Fruit fly (Drosophila melanogaster) whole organism, wandering third instar larva: ENCODE measurements around the gene Elo68beta.
A peak's percentile ranks its signal among the peaks of the same experiment; 100 is the strongest.

Experiments used
- Dfd ChIP-seq: fragments of >200 bp; optimal IDR thresholded peaks from 2 replicates; lab custom pipeline; 2017; ENCODE audit warnings: missing biosample characterization, missing genetic modification characterization
- Dif ChIP-seq: fragments of 200-275, 200-300 bp; sonication (Bioruptor generic); optimal IDR thresholded peaks from 2 replicates; lab custom pipeline; 2018; ENCODE audit warnings: missing biosample characterization, missing genetic modification characterization; ENCODE audit not compliant: partially characterized antibody
- GATAd ChIP-seq: sonication (Bioruptor generic); optimal IDR thresholded peaks from 2 replicates; lab custom pipeline; 2016; ENCODE audit warnings: missing biosample characterization, missing genetic modification characterization
- Hnf4 ChIP-seq: fragments of 200-800 bp; sonication (Bioruptor generic); optimal IDR thresholded peaks from 2 replicates; lab custom pipeline; 2016; ENCODE audit warnings: missing biosample characterization, mild to moderate bottlenecking, missing genetic modification characterization
- Hr78 ChIP-seq: fragments of >200 bp; optimal IDR thresholded peaks from 2 replicates; lab custom pipeline; 2017; ENCODE audit warnings: missing biosample characterization, missing genetic modification characterization
- Jra ChIP-seq: sonication (Bioruptor generic); optimal IDR thresholded peaks from 2 replicates; lab custom pipeline; 2016; ENCODE audit warnings: missing biosample characterization, missing genetic modification characterization
- Mio ChIP-seq: sonication (Bioruptor generic); optimal IDR thresholded peaks from 2 replicates; lab custom pipeline; 2016; ENCODE audit warnings: missing biosample characterization, missing genetic modification characterization
- Myc ChIP-seq: fragments of >200 bp; optimal IDR thresholded peaks from 2 replicates; lab custom pipeline; 2017
- br ChIP-seq: fragments of 200-800 bp; sonication (Bioruptor generic); optimal IDR thresholded peaks from 2 replicates; lab custom pipeline; 2016; ENCODE audit warnings: missing biosample characterization, missing genetic modification characterization
- dl ChIP-seq, 2 experiments: fragments of 175-275, 200-275 bp in 1 of 2; fragments of 200-275 bp in 1 of 2; sonication (Bioruptor generic); optimal IDR thresholded peaks; lab custom pipeline; 2018; ENCODE audit warnings: mild to moderate bottlenecking in 2 of 2, missing biosample characterization in 2 of 2, missing genetic modification characterization in 2 of 2, moderate library complexity in 2 of 2; ENCODE audit not compliant: partially characterized antibody in 2 of 2, insufficient read depth in 1 of 2
- dmrt93B ChIP-seq: fragments of 200-800 bp; sonication (Bioruptor generic); optimal IDR thresholded peaks from 2 replicates; lab custom pipeline; 2018; ENCODE audit warnings: missing biosample characterization, mild to moderate bottlenecking, missing genetic modification characterization
- fru ChIP-seq: fragments of 200-800 bp; sonication (Bioruptor generic); optimal IDR thresholded peaks from 3 replicates; lab custom pipeline; 2016; ENCODE audit warnings: missing biosample characterization, mild to moderate bottlenecking, missing genetic modification characterization
- h ChIP-seq: fragments of 200-800 bp; sonication (Bioruptor generic); optimal IDR thresholded peaks from 3 replicates; lab custom pipeline; 2016; ENCODE audit warnings: missing biosample characterization, mild to moderate bottlenecking, missing genetic modification characterization
- lola ChIP-seq: fragments of >200 bp; optimal IDR thresholded peaks from 2 replicates; lab custom pipeline; 2017; ENCODE audit warnings: missing biosample characterization, missing genetic modification characterization
- sage ChIP-seq: fragments of 200-800 bp; sonication (Bioruptor generic); optimal IDR thresholded peaks from 2 replicates; lab custom pipeline; 2016; ENCODE audit warnings: missing biosample characterization, mild to moderate bottlenecking, missing genetic modification characterization
- tai ChIP-seq: sonication (Bioruptor generic); optimal IDR thresholded peaks from 2 replicates; lab custom pipeline; 2016; ENCODE audit warnings: missing biosample characterization, missing genetic modification characterization
- usp ChIP-seq: fragments of >200 bp; optimal IDR thresholded peaks from 2 replicates; lab custom pipeline; 2017; ENCODE audit warnings: missing biosample characterization, missing genetic modification characterization

The Elo68beta gene

DNA sequence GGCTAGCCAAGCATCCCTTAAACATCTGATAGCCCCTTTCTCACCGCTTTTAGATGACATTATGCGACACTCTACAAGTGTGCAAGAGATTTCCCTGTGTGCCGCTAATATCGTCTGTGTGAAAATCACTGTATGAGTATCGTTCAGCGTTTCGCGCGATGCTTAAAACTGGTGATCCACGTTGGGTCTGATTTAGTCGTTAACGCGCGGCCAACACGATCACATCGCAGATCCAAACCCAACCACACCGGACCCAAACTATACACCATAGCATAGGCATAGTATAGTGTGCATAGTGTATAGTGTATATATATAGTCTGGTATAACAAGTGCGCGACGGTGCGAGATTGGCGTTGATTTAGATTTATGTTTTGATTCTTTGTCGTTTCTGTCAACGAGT lies 47.7 kb downstream of the Elo68beta start, which contains the start of gene CG7888:
TSS of gene CG7888 (plus strand) at position 193 of the 400 bp plus-strand sequence.
- no peak for TF ChIP-seq br (GFP tag; lab: Kevin White, UChicago)
- no peak for TF ChIP-seq Hr78 (GFP tag; lab: Kevin White, UChicago)
- no peak for TF ChIP-seq Dif
- TF ChIP-seq Myc (lab: Kevin White, UChicago), result no peak
- TF ChIP-seq dmrt93B (GFP tag; lab: Kevin White, UChicago), result no peak
- no peak for TF ChIP-seq usp (GFP tag; lab: Kevin White, UChicago)
- no peak for TF ChIP-seq tai
- no peak for TF ChIP-seq h (GFP tag; lab: Kevin White, UChicago)
- TF ChIP-seq lola (GFP tag; lab: Kevin White, UChicago), result no peak

DNA sequence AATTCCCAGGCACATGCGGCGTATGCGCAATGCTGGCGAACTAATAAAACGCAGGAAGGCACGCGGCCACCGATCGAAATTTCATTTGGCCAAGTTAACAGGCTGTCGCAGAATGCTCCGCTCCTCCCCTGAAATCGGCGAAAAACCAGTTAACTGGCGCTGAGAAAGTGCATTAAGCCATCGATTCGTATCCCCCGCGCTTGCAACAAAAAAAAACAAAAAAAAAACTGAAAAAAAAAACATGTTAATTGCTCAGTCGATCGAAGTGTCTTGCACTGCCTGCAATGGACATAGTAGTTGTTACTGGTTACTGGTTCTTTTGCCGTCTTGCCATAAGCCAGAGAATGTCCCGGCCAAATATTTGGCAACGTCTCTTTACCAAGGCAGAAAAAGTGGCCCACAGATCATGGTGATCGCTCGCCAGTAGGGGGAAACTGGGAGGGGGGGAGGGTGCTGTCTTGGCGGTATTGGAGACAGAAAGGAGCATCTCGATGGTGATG lies 48.7 kb downstream of the Elo68beta start:
- TF ChIP-seq fru (GFP tag; lab: Kevin White, UChicago) (peak; percentile 4), Hr78 (GFP tag; lab: Kevin White, UChicago) (no peak), GATAd (GFP tag; lab: Kevin White, UChicago) (no peak)

DNA sequence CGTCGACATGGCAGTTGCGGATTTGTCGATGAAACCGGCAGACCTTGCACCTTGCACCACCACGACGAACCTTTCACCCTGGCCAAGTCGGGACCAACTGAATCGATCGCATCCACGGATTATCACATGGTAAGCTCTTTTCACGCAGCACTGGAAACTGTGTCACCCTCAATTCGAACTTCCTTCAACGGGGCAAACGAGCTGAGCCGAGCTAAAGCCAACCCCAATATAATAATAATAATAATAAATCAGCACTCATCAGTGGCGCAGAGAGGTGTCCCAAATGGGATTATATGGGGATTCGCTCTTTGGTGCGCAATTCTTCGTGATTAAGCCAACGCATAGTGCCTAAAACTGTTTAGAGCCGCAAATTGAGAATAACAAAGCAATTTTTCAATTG lies 50.2 kb downstream of the Elo68beta start, which contains the start of gene CG43693:
TSS of gene CG43693 (minus strand) at position 101 of the 400 bp plus-strand sequence.
- no peak for TF ChIP-seq dmrt93B (GFP tag; lab: Kevin White, UChicago)
- TF ChIP-seq dl (GFP tag; optimal IDR thresholded peaks at IDR 0.05; lab: Kevin White, UChicago; ENCODE audit: insufficient read depth in 1 of 2, partially characterized antibody in 2 of 2), result no peak
- TF ChIP-seq Dfd (GFP tag; lab: Kevin White, UChicago), result no peak
- TF ChIP-seq Jra, result no peak
- no peak for TF ChIP-seq sage (GFP tag; lab: Kevin White, UChicago)
- TF ChIP-seq Mio (GFP tag; lab: Kevin White, UChicago), result no peak
- no peak for TF ChIP-seq Hnf4 (GFP tag; lab: Kevin White, UChicago)
- TF ChIP-seq, all 38 proteins: peak for 0
